Worm (Caenorhabditis elegans) whole organism, young adult: ENCODE data around the gene F23D12.11.

Source experiments
- B0019.2 ChIP-seq: fragments of 200-800 bp; sonication (Bioruptor generic); conservative IDR thresholded peaks from 2 replicates; pipeline ENCODE4 v1.3.6; 2022; ENCODE audit warnings: missing genetic modification reagents, missing genetic modification characterization, missing compliant biosample characterization
- B0035.1 ChIP-seq: sonication (generic microtip); optimal IDR thresholded peaks from 2 replicates; lab custom pipeline; 2016; ENCODE audit warnings: missing genetic modification characterization, mild to moderate bottlenecking, missing compliant biosample characterization, missing genotype, missing genetic modification reagents
- B0261.1 ChIP-seq: sonication (generic microtip); optimal IDR thresholded peaks from 2 replicates; lab custom pipeline; 2016; ENCODE audit warnings: mild to moderate bottlenecking, missing genetic modification characterization, moderate library complexity, missing compliant biosample characterization
- D2030.7 ChIP-seq: fragments of 200-800 bp; sonication (Bioruptor generic); IDR thresholded peaks from 2 replicates; pipeline ENCODE4 v1.3.6; 2022; ENCODE audit warnings: missing genetic modification reagents, missing genetic modification characterization, missing compliant biosample characterization
- F23B12.7 ChIP-seq: sonication (generic microtip); optimal IDR thresholded peaks from 2 replicates; lab custom pipeline; 2017; ENCODE audit warnings: missing genetic modification characterization, mild to moderate bottlenecking, missing compliant biosample characterization, antibody characterized with exemption, moderate library complexity; ENCODE audit not compliant: insufficient read depth
- F33H1.4 ChIP-seq: fragments of 200-800 bp; sonication (Bioruptor generic); IDR thresholded peaks from 2 replicates; pipeline ENCODE4 v1.3.6; 2022; ENCODE audit warnings: missing genetic modification reagents, missing genetic modification characterization, missing compliant biosample characterization
- F39B2.1 ChIP-seq: fragments of 200-800 bp; sonication (Bioruptor generic); IDR thresholded peaks from 2 replicates; pipeline ENCODE4 v1.3.6; 2022; ENCODE audit warnings: missing genetic modification reagents, missing genetic modification characterization, missing compliant biosample characterization
- F52B5.7 ChIP-seq: sonication (generic microtip); optimal IDR thresholded peaks from 2 replicates; lab custom pipeline; 2016; ENCODE audit warnings: mild to moderate bottlenecking, missing genetic modification characterization, missing compliant biosample characterization
- K12H6.12 ChIP-seq: fragments of 200-800 bp; sonication (Bioruptor generic); optimal IDR thresholded peaks from 2 replicates; lab custom pipeline; 2018; ENCODE audit warnings: mild to moderate bottlenecking, missing genetic modification characterization, missing compliant biosample characterization
- Y53F4B.3 ChIP-seq: fragments of 200-800 bp; sonication (Bioruptor generic); IDR thresholded peaks from 2 replicates; pipeline ENCODE4 v1.3.6; 2022; ENCODE audit warnings: missing genetic modification reagents, missing genetic modification characterization, missing compliant biosample characterization
- Y53G8AR.9 ChIP-seq: fragments of 200-800 bp; sonication (Bioruptor generic); conservative IDR thresholded peaks from 2 replicates; pipeline ENCODE4 v1.3.6; 2022; ENCODE audit warnings: missing genetic modification reagents, missing genetic modification characterization, missing compliant biosample characterization
- Y79H2A.3 ChIP-seq: fragments of 200-800 bp; sonication (Bioruptor generic); conservative IDR thresholded peaks from 2 replicates; pipeline ENCODE4 v1.3.6; 2022; ENCODE audit warnings: missing genetic modification reagents, missing genetic modification characterization, missing compliant biosample characterization
- aptf-3 ChIP-seq: fragments of 200-800 bp; sonication (Bioruptor generic); IDR thresholded peaks from 2 replicates; pipeline ENCODE4 v1.3.6; 2022; ENCODE audit warnings: missing genetic modification characterization, missing compliant biosample characterization
- athp-1 ChIP-seq: sonication (generic microtip); optimal IDR thresholded peaks from 2 replicates; lab custom pipeline; 2017; ENCODE audit warnings: mild to moderate bottlenecking, missing genetic modification characterization, missing compliant biosample characterization
- attf-3 ChIP-seq: fragments of 200-800 bp; sonication (Bioruptor generic); conservative IDR thresholded peaks from 2 replicates; pipeline ENCODE4 v1.3.6; 2022; ENCODE audit warnings: missing genetic modification reagents, missing genetic modification characterization, missing compliant biosample characterization
- attf-6 ChIP-seq: fragments of 200-800 bp; sonication (Bioruptor generic); IDR thresholded peaks from 2 replicates; pipeline ENCODE4 v1.3.6; 2022; ENCODE audit warnings: missing genetic modification reagents, missing genetic modification characterization, missing compliant biosample characterization
- bed-1 ChIP-seq: fragments of 200-800 bp; sonication (Bioruptor generic); IDR thresholded peaks from 2 replicates; pipeline ENCODE4 v1.3.6; 2022; ENCODE audit warnings: missing genetic modification reagents, missing genetic modification characterization, missing compliant biosample characterization
- ceh-100 ChIP-seq: fragments of 200-800 bp; sonication (Bioruptor generic); IDR thresholded peaks from 2 replicates; pipeline ENCODE4 v1.3.6; 2022; ENCODE audit warnings: missing genetic modification reagents, missing genetic modification characterization, missing compliant biosample characterization
- ceh-40 ChIP-seq: fragments of 200-800 bp; sonication (Bioruptor generic); IDR thresholded peaks from 2 replicates; pipeline ENCODE4 v1.3.6; 2022; ENCODE audit warnings: missing genetic modification characterization, missing compliant biosample characterization
- ceh-58 ChIP-seq: fragments of 200-800 bp; sonication (Bioruptor generic); IDR thresholded peaks from 2 replicates; pipeline ENCODE4 v1.3.6; 2022; ENCODE audit warnings: missing genetic modification characterization, missing compliant biosample characterization
- gei-17 ChIP-seq: fragments of 200-800 bp; sonication (Bioruptor generic); optimal IDR thresholded peaks from 2 replicates; lab custom pipeline; 2018; ENCODE audit warnings: mild to moderate bottlenecking, missing genetic modification characterization, missing compliant biosample characterization
- hlh-12 ChIP-seq: sonication (generic microtip); optimal IDR thresholded peaks from 2 replicates; lab custom pipeline; 2016; ENCODE audit warnings: missing genetic modification characterization, missing compliant biosample characterization
- hrde-1 ChIP-seq: sonication (generic microtip); optimal IDR thresholded peaks from 2 replicates; lab custom pipeline; 2016; ENCODE audit warnings: missing genetic modification characterization, mild to moderate bottlenecking, missing compliant biosample characterization, moderate library complexity, missing genotype, missing genetic modification reagents, borderline replicate concordance
- hsf-1 ChIP-seq: fragments of 200-800 bp; sonication (Bioruptor generic); IDR thresholded peaks from 2 replicates; pipeline ENCODE4 v1.3.6; 2022; ENCODE audit warnings: missing genetic modification reagents, missing genetic modification characterization, missing compliant biosample characterization
- let-526 ChIP-seq: fragments of 200-800 bp; sonication (Bioruptor generic); IDR thresholded peaks from 2 replicates; pipeline ENCODE4 v1.3.6; 2022; ENCODE audit warnings: missing genetic modification reagents, missing genetic modification characterization, missing compliant biosample characterization
- lin-26 ChIP-seq: fragments of 200-800 bp; sonication (Bioruptor generic); IDR thresholded peaks from 2 replicates; pipeline ENCODE4 v1.3.6; 2022; ENCODE audit warnings: missing genetic modification reagents, missing genetic modification characterization, missing compliant biosample characterization
- lin-35 ChIP-seq, 3 experiments: fragments of 150-350 bp in 2 of 3; sonication (generic microtip) in 1 of 3; optimal IDR thresholded peaks; 2 replicates each; lab custom pipeline; 2014 to 2018; ENCODE audit warnings: missing biosample characterization in 3 of 3, missing genetic modification characterization in 3 of 3, missing genetic modification reagents in 3 of 3
- madf-3 ChIP-seq: fragments of 200-800 bp; sonication (Bioruptor generic); IDR thresholded peaks from 2 replicates; pipeline ENCODE4 v1.3.6; 2022; ENCODE audit warnings: missing genetic modification reagents, missing genetic modification characterization, missing compliant biosample characterization
- mcd-1 ChIP-seq: fragments of 200-800 bp; sonication (Bioruptor generic); IDR thresholded peaks from 2 replicates; pipeline ENCODE4 v1.3.6; 2022; ENCODE audit warnings: missing genetic modification reagents, missing genetic modification characterization, missing compliant biosample characterization
- sea-2 ChIP-seq: fragments of 200-800 bp; sonication (Bioruptor generic); IDR thresholded peaks from 2 replicates; pipeline ENCODE4 v1.3.6; 2022; ENCODE audit warnings: missing genetic modification characterization, missing compliant biosample characterization
- ztf-22 ChIP-seq: fragments of 200-800 bp; sonication (Bioruptor generic); optimal IDR thresholded peaks from 2 replicates; lab custom pipeline; 2018; ENCODE audit warnings: mild to moderate bottlenecking, missing genetic modification characterization, moderate library complexity, missing compliant biosample characterization
- ztf-3 ChIP-seq: fragments of 200-800 bp; sonication (Bioruptor generic); optimal IDR thresholded peaks from 2 replicates; lab custom pipeline; 2018; ENCODE audit warnings: mild to moderate bottlenecking, missing genetic modification characterization, missing compliant biosample characterization
- ztf-6 ChIP-seq: fragments of 200-800 bp; sonication (Bioruptor generic); IDR thresholded peaks from 2 replicates; pipeline ENCODE4 v1.3.6; 2022; ENCODE audit warnings: missing genetic modification reagents, missing genetic modification characterization, missing compliant biosample characterization

F23D12.11 gene

ce11 chrX:14399035-14399434 lies 25.5 kb downstream of the F23D12.11 start (continued):
- TF ChIP-seq attf-3 (GFP tag; lab: Robert Waterston, UW) (no peak), ztf-3 (GFP tag; lab: Kevin White, UChicago) (no peak), ztf-22 (no peak), hlh-12 (tag; lab: Kevin White, UChicago) (no peak), B0261.1 (no peak), athp-1 (no peak)

DNA sequence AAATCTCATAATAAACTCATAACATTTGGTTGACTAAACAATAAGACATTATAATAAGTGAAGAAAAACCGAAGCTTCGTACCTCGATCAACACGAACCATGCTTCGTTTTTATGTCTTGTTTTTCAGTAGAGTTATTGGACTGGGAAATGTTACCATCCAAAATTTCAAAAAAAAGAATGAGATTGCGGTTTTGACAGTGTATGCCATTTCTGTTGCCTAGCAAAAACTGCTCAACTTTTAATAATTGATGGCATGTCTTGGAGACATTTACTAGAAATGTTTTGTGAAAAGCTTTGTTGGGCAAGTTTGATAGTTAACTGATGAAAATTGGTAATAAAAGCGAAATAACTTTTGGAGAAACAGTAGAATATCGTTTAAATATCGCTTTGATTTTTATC lies 29.3 kb downstream of the F23D12.11 start, which contains the start of gene Y60A9.1:
Y60A9.1 (minus strand) TSS at position 101 of the 400 bp plus-strand sequence.
- TF ChIP-seq lin-26 (GFP tag; lab: Robert Waterston, UW), result no peak
- no peak for TF ChIP-seq D2030.7
- no peak for TF ChIP-seq ceh-40 (GFP tag; lab: Robert Waterston, UW)
- TF ChIP-seq Y79H2A.3, result no peak
- no peak for TF ChIP-seq sea-2 (GFP tag; lab: Robert Waterston, UW)
- TF ChIP-seq K12H6.12 (tag; lab: Kevin White, UChicago), result no peak
- TF ChIP-seq gei-17 (GFP tag; lab: Kevin White, UChicago), result no peak
- no peak for TF ChIP-seq mcd-1 (GFP tag; lab: Robert Waterston, UW)
- TF ChIP-seq F23B12.7 (tag; lab: Kevin White, UChicago), result no peak
- TF ChIP-seq B0035.1 (tag; lab: Kevin White, UChicago), result no peak
- no peak for TF ChIP-seq attf-3 (GFP tag; lab: Robert Waterston, UW)
- TF ChIP-seq hrde-1 (tag; lab: Kevin White, UChicago), result no peak
- no peak for TF ChIP-seq F52B5.7 (tag; lab: Kevin White, UChicago)
- no peak for TF ChIP-seq ceh-100 (GFP tag; lab: Robert Waterston, UW)
- no peak for TF ChIP-seq aptf-3 (GFP tag; lab: Robert Waterston, UW)
- TF ChIP-seq lin-35 (GFP tag; optimal IDR thresholded peaks at IDR 0.05; lab: Kevin White, UChicago), result no peak
- no peak for TF ChIP-seq B0019.2 (GFP tag; lab: Robert Waterston, UW)
- no peak for TF ChIP-seq F33H1.4 (GFP tag; lab: Robert Waterston, UW)

ce11 chrX:14387752-14388151 lies 36.8 kb downstream of the F23D12.11 start:
- peak; percentile 37; the same call in 1 of the 2 replicates for TF ChIP-seq Y53F4B.3 (GFP tag; lab: Robert Waterston, UW)

ce11 chrX:14386670-14387069 lies 37.9 kb downstream of the F23D12.11 start:
- TF ChIP-seq hsf-1 (GFP tag; lab: Robert Waterston, UW) (0 out of 2 replicates have a peak, but pooled peaks have one; percentile 18), ceh-40 (GFP tag; lab: Robert Waterston, UW) (0 out of 2 replicates have a peak, but pooled peaks have one; percentile 50), attf-6 (peak; percentile 47; the same call in 1 of the 2 replicates), ztf-6 (GFP tag; lab: Robert Waterston, UW) (peak; percentile 32; the same call in 1 of the 2 replicates), Y53G8AR.9 (GFP tag; lab: Robert Waterston, UW) (0 out of 2 replicates have a peak, but pooled peaks have one; percentile 36), madf-3 (GFP tag; lab: Robert Waterston, UW) (peak; percentile 65; the same call in 1 of the 2 replicates), ceh-58 (GFP tag; lab: Robert Waterston, UW) (peak; percentile 85; the same call in 1 of the 2 replicates), F39B2.1 (GFP tag; lab: Robert Waterston, UW) (peak; percentile 76; the same call in 1 of the 2 replicates), let-526 (GFP tag; lab: Robert Waterston, UW) (peak; percentile 75), bed-1 (GFP tag; lab: Robert Waterston, UW) (peak; percentile 77; the same call in 1 of the 2 replicates)
